Worm (Caenorhabditis elegans) whole organism, L4 larva: ENCODE data around the gene F54B3.1.

ENCODE experiments used
- F26F4.8 ChIP-seq: fragments of 200-800 bp; sonication (Bioruptor generic); conservative IDR thresholded peaks from 2 replicates; pipeline ENCODE4 v1.3.6; 2022; ENCODE audit warnings: missing genetic modification characterization, missing compliant biosample characterization
- F37D6.2 ChIP-seq: sonication (generic microtip); optimal IDR thresholded peaks from 2 replicates; lab custom pipeline; 2016; ENCODE audit warnings: mild to moderate bottlenecking, missing genetic modification characterization, missing compliant biosample characterization
- F44E2.7 ChIP-seq: fragments of 200-800 bp; sonication (Bioruptor generic); IDR thresholded peaks from 2 replicates; pipeline ENCODE4 v2.1.2; 2022; ENCODE audit warnings: missing genetic modification characterization, missing compliant biosample characterization
- F49E8.2 ChIP-seq: sonication (generic microtip); optimal IDR thresholded peaks from 2 replicates; lab custom pipeline; 2016; ENCODE audit warnings: missing compliant biosample characterization, mild to moderate bottlenecking, missing genetic modification characterization, borderline replicate concordance
- T20F7.1 ChIP-seq: fragments of 200-800 bp; sonication (Bioruptor generic); optimal IDR thresholded peaks from 2 replicates; lab custom pipeline; 2018; ENCODE audit warnings: mild to moderate bottlenecking, missing genetic modification characterization, missing compliant biosample characterization
- Y75B8A.6 ChIP-seq: fragments of 200-800 bp; sonication (Bioruptor generic); IDR thresholded peaks from 2 replicates; pipeline ENCODE4 v1.3.6; 2022; ENCODE audit warnings: missing genetic modification reagents, missing genetic modification characterization, missing compliant biosample characterization
- aha-1 ChIP-seq: fragments of 150-350 bp; peaks from one replicate; lab custom pipeline; 2014; ENCODE audit warnings: missing biosample characterization, missing genetic modification characterization
- aly-2 ChIP-seq: sonication (generic microtip); optimal IDR thresholded peaks from 2 replicates; lab custom pipeline; 2018; ENCODE audit warnings: missing biosample characterization, missing genetic modification characterization
- ama-1 ChIP-seq: fragments of 150-350 bp; optimal IDR thresholded peaks from 2 replicates; lab custom pipeline; 2014; ENCODE audit warnings: inconsistent platforms, mixed read lengths
- arid-1 ChIP-seq: fragments of 200-800 bp; sonication (Bioruptor generic); conservative IDR thresholded peaks from 2 replicates; pipeline ENCODE4 v1.3.6; 2022; ENCODE audit warnings: missing genetic modification reagents, missing genetic modification characterization, missing compliant biosample characterization
- ceh-82 ChIP-seq: sonication (generic microtip); optimal IDR thresholded peaks from 2 replicates; lab custom pipeline; 2017; ENCODE audit warnings: missing biosample characterization, missing genetic modification characterization
- ces-1 ChIP-seq: fragments of 150-350 bp; sonication (generic microtip); optimal IDR thresholded peaks from 4 replicates; lab custom pipeline; 2014; ENCODE audit warnings: missing biosample characterization, missing genetic modification reagents, missing genetic modification characterization
- daf-16 ChIP-seq, 3 experiments: sonication (generic microtip); optimal IDR thresholded peaks; 2 replicates each; lab custom pipeline; 2016 to 2017; ENCODE audit warnings: missing genetic modification characterization in 3 of 3, missing genetic modification reagents in 3 of 3, mild to moderate bottlenecking in 2 of 3, missing compliant biosample characterization in 2 of 3, missing biosample characterization in 1 of 3, moderate library complexity in 1 of 3
- daf-8 ChIP-seq: fragments of 200-800 bp; sonication (Bioruptor generic); IDR thresholded peaks from 2 replicates; pipeline ENCODE4 v1.3.6; 2022; ENCODE audit warnings: missing genetic modification characterization, missing compliant biosample characterization
- dmd-6 ChIP-seq: fragments of 200-800 bp; sonication (Bioruptor generic); IDR thresholded peaks from 2 replicates; pipeline ENCODE4 v1.3.6; 2022; ENCODE audit warnings: missing genetic modification reagents, missing genetic modification characterization, missing compliant biosample characterization
- dmd-8 ChIP-seq: fragments of 200-800 bp; sonication (Bioruptor generic); IDR thresholded peaks from 2 replicates; pipeline ENCODE4 v1.3.6; 2022; ENCODE audit warnings: missing genetic modification characterization, missing compliant biosample characterization
- dmd-9 ChIP-seq: fragments of 200-800 bp; sonication (Bioruptor generic); IDR thresholded peaks from 2 replicates; pipeline ENCODE4 v1.3.6; 2022; ENCODE audit warnings: missing genetic modification reagents, missing genetic modification characterization, missing compliant biosample characterization
- dpl-1 ChIP-seq: fragments of 150-350 bp; optimal IDR thresholded peaks from 2 replicates; lab custom pipeline; 2014; ENCODE audit warnings: missing biosample characterization, missing genetic modification reagents, missing genetic modification characterization
- fos-1 ChIP-seq: fragments of 150-350 bp; optimal IDR thresholded peaks from 2 replicates; lab custom pipeline; 2014; ENCODE audit warnings: missing biosample characterization, missing genetic modification characterization
- gei-8 ChIP-seq: fragments of 200-800 bp; sonication (Bioruptor generic); optimal IDR thresholded peaks from 2 replicates; lab custom pipeline; 2018; ENCODE audit warnings: mild to moderate bottlenecking, missing genetic modification characterization, missing compliant biosample characterization
- hlh-11 ChIP-seq: fragments of 200-800 bp; sonication (Bioruptor generic); optimal IDR thresholded peaks from 2 replicates; lab custom pipeline; 2018; ENCODE audit warnings: mild to moderate bottlenecking, missing genetic modification characterization, missing compliant biosample characterization
- hmg-1.1 ChIP-seq: fragments of 200-800 bp; sonication (Bioruptor generic); IDR thresholded peaks from 2 replicates; pipeline ENCODE4 v1.3.6; 2022; ENCODE audit warnings: missing genetic modification reagents, missing genetic modification characterization, missing compliant biosample characterization
- jun-1 ChIP-seq: fragments of 150-350 bp; optimal IDR thresholded peaks from 2 replicates; lab custom pipeline; 2014; ENCODE audit warnings: missing biosample characterization, missing genetic modification reagents, missing genetic modification characterization
- lin-39 ChIP-seq: fragments of 150-350 bp; optimal IDR thresholded peaks from 2 replicates; lab custom pipeline; 2014; ENCODE audit warnings: missing biosample characterization, missing genetic modification reagents, missing genetic modification characterization
- lsy-2 ChIP-seq, 2 experiments: fragments of 150-350 bp in 1 of 2; sonication (generic microtip) in 1 of 2; optimal IDR thresholded peaks; 2 replicates each; lab custom pipeline; 2014 to 2017; ENCODE audit warnings: missing biosample characterization in 2 of 2, missing genetic modification characterization in 2 of 2
- mdt-29 ChIP-seq: fragments of 200-800 bp; sonication (Bioruptor generic); IDR thresholded peaks from 2 replicates; pipeline ENCODE4 v1.3.6; 2022; ENCODE audit warnings: missing genetic modification reagents, missing genetic modification characterization, missing compliant biosample characterization
- mep-1 ChIP-seq: fragments of 150-350 bp; sonication (generic microtip); optimal IDR thresholded peaks from 3 replicates; lab custom pipeline; 2014; ENCODE audit warnings: missing biosample characterization, missing genetic modification characterization
- mes-2 ChIP-seq: sonication (generic microtip); optimal IDR thresholded peaks from 2 replicates; lab custom pipeline; 2016; ENCODE audit warnings: missing genotype, mild to moderate bottlenecking, missing genetic modification characterization, missing compliant biosample characterization; ENCODE audit not compliant: poor library complexity, severe bottlenecking
- nhr-237 ChIP-seq: sonication (generic microtip); optimal IDR thresholded peaks from 2 replicates; lab custom pipeline; 2017; ENCODE audit warnings: missing biosample characterization, missing genetic modification characterization
- nhr-28 ChIP-seq: fragments of 150-350 bp; optimal IDR thresholded peaks from 2 replicates; lab custom pipeline; 2014; ENCODE audit warnings: missing biosample characterization, missing genetic modification characterization
- nhr-42 ChIP-seq: fragments of 200-800 bp; sonication (Bioruptor generic); IDR thresholded peaks from 2 replicates; pipeline ENCODE4 v1.3.6; 2022; ENCODE audit warnings: missing genetic modification characterization, missing compliant biosample characterization
- nhr-48 ChIP-seq: sonication (generic microtip); optimal IDR thresholded peaks from 2 replicates; lab custom pipeline; 2016; ENCODE audit warnings: mild to moderate bottlenecking, missing genetic modification characterization, missing compliant biosample characterization
- nhr-6 ChIP-seq: fragments of 150-350 bp; optimal IDR thresholded peaks from 2 replicates; lab custom pipeline; 2014; ENCODE audit warnings: missing biosample characterization, missing genetic modification characterization
- pha-4 ChIP-seq, 2 experiments: fragments of 150-350 bp in 1 of 2; fragments of 200-800 bp in 1 of 2; sonication (Bioruptor generic) in 1 of 2; IDR thresholded peaks in 1 of 2; optimal IDR thresholded peaks in 1 of 2; 2 replicates each; pipeline versions ENCODE4 v1.3.6 to Lab custom; 2014 to 2022; ENCODE audit warnings: missing genetic modification characterization in 2 of 2, missing genetic modification reagents in 2 of 2, missing biosample characterization in 1 of 2, missing compliant biosample characterization in 1 of 2
- php-3 ChIP-seq: fragments of 200-800 bp; sonication (Bioruptor generic); IDR thresholded peaks from 2 replicates; pipeline ENCODE4 v1.3.6; 2022; ENCODE audit warnings: missing genetic modification reagents, missing genetic modification characterization, missing compliant biosample characterization
- pqm-1 ChIP-seq: sonication (generic microtip); optimal IDR thresholded peaks from 2 replicates; lab custom pipeline; 2017; ENCODE audit warnings: missing biosample characterization, missing genetic modification characterization
- sdz-12 ChIP-seq: fragments of 200-800 bp; sonication (Bioruptor generic); optimal IDR thresholded peaks from 2 replicates; lab custom pipeline; 2018; ENCODE audit warnings: mild to moderate bottlenecking, missing genetic modification characterization, missing compliant biosample characterization
- unc-62 ChIP-seq, 3 experiments: fragments of 150-350 bp in 1 of 3; sonication (generic microtip); optimal IDR thresholded peaks in 2 of 3; peaks in 1 of 3; 1 replicate in 1 of 3; 2 replicates in 2 of 3; lab custom pipeline; 2014 to 2017; ENCODE audit warnings: missing biosample characterization in 3 of 3, missing genetic modification characterization in 3 of 3, missing genetic modification reagents in 3 of 3, missing genotype in 1 of 3
- vab-7 ChIP-seq: fragments of 200-800 bp; sonication (Bioruptor generic); IDR thresholded peaks from 2 replicates; pipeline ENCODE4 v1.3.6; 2022; ENCODE audit warnings: missing genetic modification reagents, missing genetic modification characterization, missing compliant biosample characterization
- zfp-2 ChIP-seq: sonication (generic microtip); optimal IDR thresholded peaks from 2 replicates; lab custom pipeline; 2016; ENCODE audit warnings: mild to moderate bottlenecking, missing genetic modification characterization, missing compliant biosample characterization
- zfp-3 ChIP-seq: fragments of 200-800 bp; sonication (Bioruptor generic); conservative IDR thresholded peaks from 2 replicates; pipeline ENCODE4 v1.3.6; 2022; ENCODE audit warnings: missing genetic modification reagents, missing genetic modification characterization, missing compliant biosample characterization
- ztf-7 ChIP-seq: fragments of 150-350 bp; optimal IDR thresholded peaks from 2 replicates; lab custom pipeline; 2014; ENCODE audit warnings: missing biosample characterization, missing genetic modification characterization

F54B3.1 gene

DNA sequence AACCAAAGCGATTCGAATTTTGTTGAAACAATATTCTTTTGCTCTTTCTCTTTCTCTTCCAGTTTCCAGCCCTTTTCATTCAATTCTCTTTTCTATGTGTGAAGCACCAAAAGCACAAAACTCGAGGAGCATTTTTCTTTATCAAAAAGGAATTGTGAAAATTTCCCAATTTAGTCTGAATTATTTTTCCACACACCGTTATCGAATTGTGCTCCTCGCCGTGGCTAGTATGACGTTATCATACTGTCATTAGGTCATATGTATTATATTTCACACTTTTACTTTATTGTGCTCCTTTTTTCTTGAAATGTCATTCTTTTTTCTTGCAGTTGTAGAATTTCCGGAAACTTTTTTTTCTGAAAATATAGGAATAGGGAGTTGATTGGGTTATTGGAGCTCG is 29.4 kb upstream of the F54B3.1 start (continued):
- TF ChIP-seq aly-2 (tag; lab: Kevin White, UChicago) (no peak), ztf-7 (tag; lab: Kevin White, UChicago) (no peak), dpl-1 (GFP tag; lab: Kevin White, UChicago) (no peak), hmg-1.1 (GFP tag; lab: Robert Waterston, UW) (no peak), nhr-48 (tag; lab: Kevin White, UChicago) (no peak), jun-1 (tag; lab: Kevin White, UChicago) (no peak), vab-7 (GFP tag; lab: Robert Waterston, UW) (no peak), zfp-3 (GFP tag; lab: Robert Waterston, UW) (no peak), dmd-6 (GFP tag; lab: Robert Waterston, UW) (peak; percentile 69), ces-1 (GFP tag; lab: Kevin White, UChicago) (no peak), nhr-6 (tag; lab: Kevin White, UChicago) (no peak), gei-8 (GFP tag; lab: Kevin White, UChicago) (no peak), daf-8 (GFP tag; lab: Robert Waterston, UW) (no peak), mes-2 (tag; lab: Kevin White, UChicago) (no peak), php-3 (GFP tag; lab: Robert Waterston, UW) (0 out of 2 replicates have a peak, but pooled peaks have one; percentile 31), zfp-2 (tag; lab: Kevin White, UChicago) (no peak), ceh-82 (tag; lab: Kevin White, UChicago) (no peak), dmd-8 (GFP tag; lab: Robert Waterston, UW) (no peak), Y75B8A.6 (GFP tag; lab: Robert Waterston, UW) (no peak)

DNA sequence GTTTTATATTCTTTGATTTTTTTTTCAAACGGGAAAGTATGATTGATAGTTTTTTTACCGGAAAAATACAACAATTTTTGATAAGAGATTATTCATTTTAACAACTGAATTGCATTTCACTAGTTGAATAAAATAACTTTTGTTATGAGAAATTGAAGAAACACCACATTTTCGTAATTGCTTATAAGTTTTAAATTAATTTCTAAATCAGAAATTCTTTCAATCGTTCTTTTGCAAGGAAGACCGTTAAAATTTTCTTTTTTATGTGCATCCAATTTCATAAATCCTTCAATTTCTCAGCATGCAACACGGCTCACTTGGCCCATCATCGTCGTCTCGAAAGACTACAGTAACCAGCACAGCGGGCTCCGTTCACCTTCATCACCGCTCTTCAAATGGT is 28.5 kb upstream of the F54B3.1 start, which contains the start of gene plc-3:
Gene plc-3 (plus strand): TSS at position 301 of the 400 bp plus-strand sequence.
- TF ChIP-seq sdz-12 (GFP tag; lab: Kevin White, UChicago) = no peak
- TF ChIP-seq php-3 (GFP tag; lab: Robert Waterston, UW) = no peak
- no peak for TF ChIP-seq lsy-2 (tag; optimal IDR thresholded peaks at IDR 0.05; lab: Kevin White, UChicago)
- TF ChIP-seq fos-1 (tag; lab: Kevin White, UChicago) = no peak

DNA sequence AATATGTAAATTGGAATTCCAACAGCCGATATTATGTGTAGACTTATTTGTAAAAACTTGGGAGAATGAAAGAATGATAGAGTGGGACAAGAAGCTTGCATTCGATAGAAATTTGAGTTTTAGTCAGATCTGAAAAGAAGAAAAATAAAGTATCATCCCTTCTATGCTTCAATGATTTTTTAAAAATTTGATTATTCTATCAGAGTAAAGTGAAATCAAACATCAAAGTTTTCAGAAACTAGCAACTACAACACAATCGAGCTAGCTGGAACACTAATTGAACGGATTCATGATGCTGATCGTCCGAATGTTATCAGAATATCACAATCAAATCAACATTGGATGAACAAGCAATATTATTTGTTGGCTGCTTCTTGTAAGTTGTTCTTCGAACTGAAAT is 24.0 kb upstream of the F54B3.1 start, which contains the start of gene srh-135:
Gene srh-135 (minus strand): TSS at position 101 of the 400 bp plus-strand sequence.
- peak in 1 of 2 experiments; percentile 54 for TF ChIP-seq unc-62 (GFP tag; optimal IDR thresholded peaks at IDR 0.05 in 1 of 2; lab: Kevin White, UChicago)
- TF ChIP-seq unc-62 (tag; optimal IDR thresholded peaks at IDR 0.05; lab: Kevin White, UChicago) = no peak
- no peak for TF ChIP-seq ama-1 (lab: Kevin White, UChicago)
- no peak for TF ChIP-seq mep-1 (tag; lab: Kevin White, UChicago)
- TF ChIP-seq nhr-48 (tag; lab: Kevin White, UChicago) = no peak

DNA sequence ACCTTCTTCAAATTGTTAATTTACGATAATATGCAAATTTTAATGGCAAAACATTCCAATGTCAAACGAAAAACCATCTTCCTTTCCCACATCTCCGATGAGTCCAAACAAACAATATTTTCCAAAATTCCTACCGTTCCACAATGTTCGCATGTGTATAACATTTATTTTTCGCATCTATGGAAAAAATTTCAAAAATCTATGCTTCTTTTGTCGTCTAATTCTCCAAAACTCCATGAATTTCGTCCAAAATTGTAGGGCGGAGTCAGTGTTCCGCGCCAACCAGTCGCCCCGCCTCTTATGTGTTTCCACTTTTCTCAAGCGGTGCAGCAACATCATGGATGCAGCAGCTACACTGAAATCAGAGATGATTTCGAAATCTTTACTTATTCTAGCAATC is 20.1 kb upstream of the F54B3.1 start, which contains the start of gene T01E8.8:
Gene T01E8.8 (plus strand): TSS at position 301 of the 400 bp plus-strand sequence.
- TF ChIP-seq lin-39 (tag; lab: Kevin White, UChicago) (no peak), F49E8.2 (tag; lab: Kevin White, UChicago) (no peak), aha-1 (tag; lab: Kevin White, UChicago) (peak; percentile 50), pha-4 (GFP tag; IDR thresholded peaks at IDR 0.05; lab: Robert Waterston, UW) (no peak), pha-4 (tag; optimal IDR thresholded peaks at IDR 0.05; lab: Kevin White, UChicago) (no peak)

DNA sequence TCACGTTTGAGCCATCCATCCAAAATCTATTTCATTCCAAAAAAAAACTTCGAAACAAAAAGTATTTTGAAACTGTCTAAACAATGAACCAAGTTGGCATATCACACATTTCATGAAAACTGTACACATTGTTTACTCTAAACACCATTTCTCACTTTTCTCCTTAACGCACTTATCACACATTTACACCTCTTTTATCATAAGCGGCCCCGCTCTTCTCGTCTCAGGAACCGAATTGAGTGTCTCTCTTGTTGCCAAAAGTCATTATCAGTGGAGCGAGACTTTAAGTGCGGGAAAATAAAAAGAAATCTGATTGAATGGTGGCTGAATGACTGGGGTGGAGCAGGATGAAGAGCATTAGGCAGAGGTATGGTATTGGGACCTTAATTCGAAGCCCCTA is 19.2 kb upstream of the F54B3.1 start:
- TF ChIP-seq hlh-11 (tag; lab: Kevin White, UChicago) = peak; percentile 29
- TF ChIP-seq daf-16 (GFP tag; optimal IDR thresholded peaks at IDR 0.05; lab: Kevin White, UChicago) = no peak
- TF ChIP-seq daf-16 (tag; optimal IDR thresholded peaks at IDR 0.05; lab: Kevin White, UChicago) = peak; percentile 92
- TF ChIP-seq mdt-29 (GFP tag; lab: Robert Waterston, UW) = no peak
- TF ChIP-seq arid-1 (GFP tag; lab: Robert Waterston, UW) = no peak
- no peak for TF ChIP-seq vab-7 (GFP tag; lab: Robert Waterston, UW)
- TF ChIP-seq nhr-42 = no peak
- TF ChIP-seq dmd-6 (GFP tag; lab: Robert Waterston, UW) = peak; percentile 53
- peak; percentile 45 for TF ChIP-seq pqm-1 (tag; lab: Kevin White, UChicago)
- no peak for TF ChIP-seq dpl-1 (GFP tag; lab: Kevin White, UChicago)
- no peak for TF ChIP-seq F26F4.8
- TF ChIP-seq dmd-9 = no peak
- TF ChIP-seq nhr-6 (tag; lab: Kevin White, UChicago) = no peak
- TF ChIP-seq nhr-28 (tag; lab: Kevin White, UChicago) = peak; percentile 12
- TF ChIP-seq F44E2.7 (GFP tag; lab: Robert Waterston, UW) = no peak
- TF ChIP-seq nhr-237 = no peak
- TF ChIP-seq ceh-82 (tag; lab: Kevin White, UChicago) = no peak
- no peak for TF ChIP-seq T20F7.1 (GFP tag; lab: Kevin White, UChicago)
- no peak for TF ChIP-seq fos-1 (tag; lab: Kevin White, UChicago)
- no peak for TF ChIP-seq F37D6.2 (tag; lab: Kevin White, UChicago)
